Worm (Caenorhabditis elegans): Measurements from ENCODE around the gene C06E4.5.

- TF ChIP-seq R02D3.7 (tag; optimal IDR thresholded peaks at IDR 0.05) (no peak), fkh-2 (tag; optimal IDR thresholded peaks at IDR 0.05) (no peak), elt-3 (tag; optimal IDR thresholded peaks at IDR 0.05) (no peak), nhr-76 (tag; optimal IDR thresholded peaks at IDR 0.05) (no peak), nhr-77 (tag; optimal IDR thresholded peaks at IDR 0.05) (no peak), snpc-4 (tag; optimal IDR thresholded peaks at IDR 0.05) (no peak)
These were observed 8.3 kb downstream of the C06E4.5 start, which contains the start of gene glb-2 for ce11 chrIV:7263137-7263536.

Data from whole organism, L3 larva.